Worm (Caenorhabditis elegans) whole organism, late embryonic: ENCODE data around the gene srb-17.

Experiments used
- K02D7.2 ChIP-seq: sonication (generic microtip); optimal IDR thresholded peaks from 2 replicates; lab custom pipeline; 2017; ENCODE audit warnings: mild to moderate bottlenecking, missing genetic modification characterization, missing compliant biosample characterization
- ama-1 ChIP-seq: fragments of 150-350 bp; optimal IDR thresholded peaks from 2 replicates; lab custom pipeline; 2014
- ceh-18 ChIP-seq: sonication (generic microtip); optimal IDR thresholded peaks from 2 replicates; lab custom pipeline; 2016; ENCODE audit warnings: missing genetic modification characterization, missing compliant biosample characterization
- ceh-19 ChIP-seq: fragments of 200-800 bp; sonication (Bioruptor generic); optimal IDR thresholded peaks from 2 replicates; lab custom pipeline; 2018; ENCODE audit warnings: mild to moderate bottlenecking, missing genetic modification characterization, missing compliant biosample characterization
- ceh-24 ChIP-seq: sonication (generic microtip); optimal IDR thresholded peaks from 2 replicates; lab custom pipeline; 2016; ENCODE audit warnings: mild to moderate bottlenecking, missing genetic modification characterization, missing compliant biosample characterization
- ceh-31 ChIP-seq: sonication (generic microtip); optimal IDR thresholded peaks from 2 replicates; lab custom pipeline; 2016; ENCODE audit warnings: missing genetic modification characterization, missing compliant biosample characterization
- ceh-45 ChIP-seq: fragments of 200-800 bp; sonication (Bioruptor generic); IDR thresholded peaks from 2 replicates; pipeline ENCODE4 v1.3.6; 2022; ENCODE audit warnings: missing genetic modification reagents, missing genetic modification characterization, missing compliant biosample characterization
- ceh-48 ChIP-seq: sonication (generic microtip); optimal IDR thresholded peaks from 2 replicates; lab custom pipeline; 2016; ENCODE audit warnings: missing genetic modification characterization, inconsistent platforms, missing compliant biosample characterization
- ceh-6 ChIP-seq: fragments of 200-800 bp; sonication (Bioruptor generic); optimal IDR thresholded peaks from 2 replicates; lab custom pipeline; 2018; ENCODE audit warnings: mild to moderate bottlenecking, missing genetic modification characterization, missing compliant biosample characterization
- dmd-4 ChIP-seq: sonication (generic microtip); optimal IDR thresholded peaks from 2 replicates; lab custom pipeline; 2016; ENCODE audit warnings: borderline replicate concordance, missing genetic modification characterization, missing compliant biosample characterization
- eyg-1 ChIP-seq: sonication (generic microtip); optimal IDR thresholded peaks from 2 replicates; lab custom pipeline; 2016; ENCODE audit warnings: missing genotype, missing genetic modification characterization, missing compliant biosample characterization
- fax-1 ChIP-seq: sonication (generic microtip); optimal IDR thresholded peaks from 2 replicates; lab custom pipeline; 2016; ENCODE audit warnings: missing genotype, missing genetic modification characterization, missing compliant biosample characterization
- fkh-10 ChIP-seq: fragments of 150-350 bp; optimal IDR thresholded peaks from 2 replicates; lab custom pipeline; 2014; ENCODE audit warnings: missing biosample characterization, missing genetic modification reagents, missing genetic modification characterization
- fkh-6 ChIP-seq: sonication (generic microtip); optimal IDR thresholded peaks from 2 replicates; lab custom pipeline; 2016; ENCODE audit warnings: missing genetic modification characterization, missing compliant biosample characterization
- gmeb-2 ChIP-seq: sonication (generic microtip); optimal IDR thresholded peaks from 2 replicates; lab custom pipeline; 2016; ENCODE audit warnings: missing genetic modification characterization, inconsistent platforms, missing compliant biosample characterization
- hlh-13 ChIP-seq: fragments of 200-800 bp; sonication (Bioruptor generic); optimal IDR thresholded peaks from 2 replicates; lab custom pipeline; 2018; ENCODE audit warnings: mild to moderate bottlenecking, missing genetic modification characterization, missing compliant biosample characterization
- hlh-15 ChIP-seq: sonication (generic microtip); optimal IDR thresholded peaks from 2 replicates; lab custom pipeline; 2016; ENCODE audit warnings: missing genetic modification characterization, missing compliant biosample characterization
- hlh-30 ChIP-seq: sonication (generic microtip); optimal IDR thresholded peaks from 2 replicates; lab custom pipeline; 2017; ENCODE audit warnings: antibody characterized with exemption, missing genetic modification characterization, missing compliant biosample characterization; ENCODE audit not compliant: insufficient read depth
- hlh-8 ChIP-seq: sonication (generic microtip); optimal IDR thresholded peaks from 2 replicates; lab custom pipeline; 2016; ENCODE audit warnings: missing genotype, missing genetic modification characterization, missing compliant biosample characterization
- nfya-1 ChIP-seq: sonication (generic microtip); optimal IDR thresholded peaks from 2 replicates; lab custom pipeline; 2017; ENCODE audit warnings: missing genetic modification characterization, mild to moderate bottlenecking, missing compliant biosample characterization, antibody characterized with exemption, moderate library complexity
- nhr-11 ChIP-seq: fragments of 150-350 bp; optimal IDR thresholded peaks from 2 replicates; lab custom pipeline; 2014; ENCODE audit warnings: missing biosample characterization, missing genetic modification characterization
- odd-2 ChIP-seq: sonication (generic microtip); optimal IDR thresholded peaks from 2 replicates; lab custom pipeline; 2017; ENCODE audit warnings: antibody characterized with exemption, mild to moderate bottlenecking, missing genetic modification characterization, missing compliant biosample characterization
- pag-3 ChIP-seq: sonication (generic microtip); optimal IDR thresholded peaks from 2 replicates; lab custom pipeline; 2016; ENCODE audit warnings: missing compliant biosample characterization, missing genetic modification characterization, borderline replicate concordance
- pat-9 ChIP-seq: fragments of 200-800 bp; sonication (Bioruptor generic); optimal IDR thresholded peaks from 2 replicates; lab custom pipeline; 2018; ENCODE audit warnings: mild to moderate bottlenecking, missing genetic modification characterization, moderate library complexity, missing compliant biosample characterization
- pha-4 ChIP-seq: fragments of 150-350 bp; optimal IDR thresholded peaks from 2 replicates; lab custom pipeline; 2018; ENCODE audit warnings: missing biosample characterization, missing genetic modification reagents, missing genetic modification characterization
- pqm-1 ChIP-seq: sonication (generic microtip); optimal IDR thresholded peaks from 2 replicates; lab custom pipeline; 2016; ENCODE audit warnings: missing genetic modification characterization, missing compliant biosample characterization
- ref-2 ChIP-seq: sonication (generic microtip); optimal IDR thresholded peaks from 2 replicates; lab custom pipeline; 2016; ENCODE audit warnings: missing genetic modification characterization, missing compliant biosample characterization
- rnt-1 ChIP-seq: sonication (generic microtip); optimal IDR thresholded peaks from 2 replicates; lab custom pipeline; 2016; ENCODE audit warnings: missing genetic modification characterization, missing compliant biosample characterization
- sox-2 ChIP-seq: fragments of 200-800 bp; sonication (Bioruptor generic); IDR thresholded peaks from 2 replicates; pipeline ENCODE4 v1.3.6; 2022; ENCODE audit warnings: missing genetic modification reagents, missing genetic modification characterization, missing compliant biosample characterization
- syd-9 ChIP-seq: sonication (generic microtip); optimal IDR thresholded peaks from 2 replicates; lab custom pipeline; 2016; ENCODE audit warnings: mild to moderate bottlenecking, missing genetic modification characterization, moderate library complexity, missing compliant biosample characterization
- tbx-2 ChIP-seq: sonication (generic microtip); optimal IDR thresholded peaks from 2 replicates; lab custom pipeline; 2016; ENCODE audit warnings: missing genetic modification characterization, missing compliant biosample characterization
- tbx-7 ChIP-seq: sonication (generic microtip); optimal IDR thresholded peaks from 2 replicates; lab custom pipeline; 2016; ENCODE audit warnings: missing genotype, missing genetic modification characterization, missing compliant biosample characterization
- ttx-3 ChIP-seq: sonication (generic microtip); optimal IDR thresholded peaks from 2 replicates; lab custom pipeline; 2016; ENCODE audit warnings: missing genetic modification reagents, missing genetic modification characterization, missing compliant biosample characterization
- unc-42 ChIP-seq: sonication (generic microtip); optimal IDR thresholded peaks from 2 replicates; lab custom pipeline; 2016; ENCODE audit warnings: missing genotype, missing genetic modification characterization, missing compliant biosample characterization
- unc-55 ChIP-seq: sonication (generic microtip); optimal IDR thresholded peaks from 2 replicates; lab custom pipeline; 2017; ENCODE audit warnings: missing biosample characterization, missing genetic modification reagents, missing genetic modification characterization
- unc-86 ChIP-seq: sonication (generic microtip); optimal IDR thresholded peaks from 2 replicates; lab custom pipeline; 2016; ENCODE audit warnings: missing genetic modification characterization, missing compliant biosample characterization
- zip-5 ChIP-seq: sonication (generic microtip); optimal IDR thresholded peaks from 2 replicates; lab custom pipeline; 2016; ENCODE audit warnings: missing genetic modification characterization, missing compliant biosample characterization
- ztf-16 ChIP-seq: sonication (generic microtip); optimal IDR thresholded peaks from 2 replicates; lab custom pipeline; 2017; ENCODE audit warnings: missing genetic modification characterization, missing compliant biosample characterization

srb-17 gene

DNA sequence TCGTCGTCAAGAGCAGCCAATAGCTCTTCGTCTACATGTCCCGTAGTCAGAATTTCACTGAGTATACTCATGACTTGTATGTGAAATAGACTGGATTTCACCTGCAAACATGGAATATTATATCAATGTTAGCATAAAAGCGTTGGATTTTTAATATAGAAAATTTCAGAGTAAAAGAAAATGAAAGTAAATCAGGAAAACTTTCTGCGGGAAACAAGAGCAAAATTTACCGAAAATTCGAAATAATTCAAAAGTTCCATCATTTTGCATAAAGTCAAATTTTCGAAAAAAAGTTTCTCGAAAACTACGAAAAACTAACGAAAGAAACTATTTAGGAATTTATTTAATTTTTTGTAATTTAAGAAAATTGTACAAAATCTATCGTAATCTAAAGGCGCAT, 39.3 kb downstream of the srb-17 start, which contains the start of gene F13B12.6:
Gene F13B12.6 (minus strand): TSS at position 101 of the 400 bp plus-strand sequence.
- TF ChIP-seq hlh-8 (tag; lab: Kevin White, UChicago) (no peak), pqm-1 (tag; lab: Kevin White, UChicago) (no peak), ceh-45 (GFP tag; lab: Robert Waterston, UW) (no peak), pat-9 (tag; lab: Kevin White, UChicago) (no peak), hlh-15 (tag; lab: Kevin White, UChicago) (no peak), ceh-18 (no peak), ceh-24 (tag; lab: Kevin White, UChicago) (no peak), ceh-31 (no peak), tbx-2 (tag; lab: Kevin White, UChicago) (no peak), zip-5 (no peak), fkh-10 (no peak), sox-2 (GFP tag; lab: Robert Waterston, UW) (no peak), ref-2 (no peak), ceh-19 (no peak), hlh-13 (GFP tag; lab: Kevin White, UChicago) (no peak), tbx-7 (no peak), hlh-30 (tag; lab: Kevin White, UChicago) (no peak), ztf-16 (tag; lab: Kevin White, UChicago) (no peak), ceh-48 (tag; lab: Kevin White, UChicago) (no peak), pag-3 (tag; lab: Kevin White, UChicago) (no peak)
- TF ChIP-seq, all 69 proteins: peak for 0

ce11 chrIV:10413828-10414227, 43.2 kb downstream of the srb-17 start, which contains the start of gene R10H10.7:
R10H10.7 (minus strand) TSS chrIV:10413928.
- TF ChIP-seq ceh-6 (GFP tag; lab: Kevin White, UChicago): no peak
- TF ChIP-seq rnt-1: no peak
- TF ChIP-seq odd-2 (tag; lab: Kevin White, UChicago): no peak
- TF ChIP-seq K02D7.2 (tag; lab: Kevin White, UChicago): no peak
- no peak for TF ChIP-seq ttx-3 (tag; lab: Kevin White, UChicago)
- TF ChIP-seq hlh-8 (tag; lab: Kevin White, UChicago): no peak
- no peak for TF ChIP-seq dmd-4 (tag; lab: Kevin White, UChicago)
- TF ChIP-seq unc-55 (GFP tag; lab: Kevin White, UChicago): no peak
- no peak for TF ChIP-seq gmeb-2 (tag; lab: Kevin White, UChicago)
- no peak for TF ChIP-seq syd-9 (tag; lab: Kevin White, UChicago)
- no peak for TF ChIP-seq nhr-11 (tag; lab: Kevin White, UChicago)
- no peak for TF ChIP-seq fkh-6 (tag; lab: Kevin White, UChicago)

- TF ChIP-seq ceh-18: no peak
- no peak for TF ChIP-seq ama-1 (lab: Kevin White, UChicago)
- TF ChIP-seq hlh-8 (tag; lab: Kevin White, UChicago): no peak
- no peak for TF ChIP-seq sox-2 (GFP tag; lab: Robert Waterston, UW)
- TF ChIP-seq hlh-13 (GFP tag; lab: Kevin White, UChicago): no peak
- TF ChIP-seq pqm-1 (tag; lab: Kevin White, UChicago): no peak
- no peak for TF ChIP-seq nfya-1 (tag; lab: Kevin White, UChicago)
- TF ChIP-seq dmd-4 (tag; lab: Kevin White, UChicago): no peak
- no peak for TF ChIP-seq eyg-1 (tag; lab: Kevin White, UChicago)
- TF ChIP-seq fax-1 (tag; lab: Kevin White, UChicago): no peak
- no peak for TF ChIP-seq fkh-10
- no peak for TF ChIP-seq unc-86 (tag; lab: Kevin White, UChicago)
- TF ChIP-seq unc-42 (tag; lab: Kevin White, UChicago): no peak
- no peak for TF ChIP-seq rnt-1
- TF ChIP-seq tbx-2 (tag; lab: Kevin White, UChicago): no peak
- TF ChIP-seq pha-4 (tag; lab: Kevin White, UChicago): no peak
These were observed 47.7 kb downstream of the srb-17 start, which contains the start of gene rfk-1 for ce11 chrIV:10409377-10409776. rfk-1 (minus strand) TSS chrIV:10409477.
